Worm (Caenorhabditis elegans): Measurements from ENCODE around the gene Y43E12A.2.

Y43E12A.2 gene

DNA sequence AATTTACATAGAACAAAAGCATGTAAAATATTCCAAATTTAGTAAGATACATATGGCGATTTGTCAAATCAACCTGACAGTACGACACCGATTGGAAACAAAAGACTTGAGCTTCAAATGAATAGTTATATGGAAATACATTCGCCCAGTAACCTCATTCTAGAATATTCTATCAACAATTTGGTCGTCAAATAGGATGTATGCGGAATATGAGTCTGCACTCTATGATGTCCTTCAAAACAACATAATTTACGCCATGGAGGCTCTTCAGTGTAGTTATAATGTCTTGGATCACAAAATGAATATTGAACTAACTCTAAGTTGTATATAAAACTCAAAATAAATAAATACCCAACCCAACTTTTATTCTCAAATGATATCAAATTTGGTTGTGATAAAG lies 44.8 kb downstream of the Y43E12A.2 start:
- TF ChIP-seq ama-1 (optimal IDR thresholded peaks at IDR 0.05) (no peak), sea-2 (GFP tag; optimal IDR thresholded peaks at IDR 0.05) (no peak), nhr-11 (tag; optimal IDR thresholded peaks at IDR 0.05) (no peak), skn-1 (tag; optimal IDR thresholded peaks at IDR 0.05) (peak; percentile 31), nhr-43 (tag; optimal IDR thresholded peaks at IDR 0.05; ENCODE audit: poor library complexity, severe bottlenecking) (no peak), nhr-237 (tag; optimal IDR thresholded peaks at IDR 0.05) (no peak), pha-4 (tag; optimal IDR thresholded peaks at IDR 0.05) (no peak), lin-15B (tag; optimal IDR thresholded peaks at IDR 0.05) (peak; percentile 31), elt-1 (tag; optimal IDR thresholded peaks at IDR 0.05) (no peak), lin-39 (tag; optimal IDR thresholded peaks at IDR 0.05) (no peak), elt-2 (tag; optimal IDR thresholded peaks at IDR 0.05) (peak; percentile 0), egl-5 (tag; optimal IDR thresholded peaks at IDR 0.05) (no peak), aly-2 (tag; optimal IDR thresholded peaks at IDR 0.05) (no peak), ztf-11 (tag; optimal IDR thresholded peaks at IDR 0.05) (no peak), ZK546.5 (tag; optimal IDR thresholded peaks at IDR 0.05) (no peak), nhr-77 (tag; optimal IDR thresholded peaks at IDR 0.05) (no peak), R02D3.7 (tag; optimal IDR thresholded peaks at IDR 0.05) (no peak), snpc-4 (tag; optimal IDR thresholded peaks at IDR 0.05) (peak; percentile 5), eor-1 (tag; optimal IDR thresholded peaks at IDR 0.05) (no peak), zag-1 (tag; optimal IDR thresholded peaks at IDR 0.05) (no peak), egl-27 (tag; optimal IDR thresholded peaks at IDR 0.05) (no peak), mml-1 (tag; optimal IDR thresholded peaks at IDR 0.05) (no peak), pqm-1 (tag; optimal IDR thresholded peaks at IDR 0.05) (no peak), ceh-82 (tag; optimal IDR thresholded peaks at IDR 0.05) (no peak)

- TF ChIP-seq tbx-2 (tag; optimal IDR thresholded peaks at IDR 0.05) (peak; percentile 47), zag-1 (tag; optimal IDR thresholded peaks at IDR 0.05) (peak; percentile 53), ZK546.5 (tag; optimal IDR thresholded peaks at IDR 0.05) (no peak), aly-2 (tag; optimal IDR thresholded peaks at IDR 0.05) (no peak), nhr-23 (tag; optimal IDR thresholded peaks at IDR 0.05) (peak; percentile 94), ceh-9 (tag; optimal IDR thresholded peaks at IDR 0.05) (peak; percentile 63), egl-27 (tag; optimal IDR thresholded peaks at IDR 0.05) (no peak), snpc-4 (tag; optimal IDR thresholded peaks at IDR 0.05) (peak; percentile 76), hmg-11 (tag; optimal IDR thresholded peaks at IDR 0.05) (peak; percentile 87), lin-39 (tag; optimal IDR thresholded peaks at IDR 0.05) (peak; percentile 92), skn-1 (tag; optimal IDR thresholded peaks at IDR 0.05) (peak; percentile 84), lin-15B (tag; optimal IDR thresholded peaks at IDR 0.05) (peak; percentile 64), nhr-67 (tag; optimal IDR thresholded peaks at IDR 0.05) (no peak), nhr-43 (tag; optimal IDR thresholded peaks at IDR 0.05; ENCODE audit: poor library complexity, severe bottlenecking) (peak; percentile 80), elt-2 (tag; optimal IDR thresholded peaks at IDR 0.05) (peak; percentile 72), nhr-12 (tag; optimal IDR thresholded peaks at IDR 0.05) (no peak), unc-62 (GFP tag; optimal IDR thresholded peaks at IDR 0.05) (peak; percentile 70), nhr-25 (tag; optimal IDR thresholded peaks at IDR 0.05) (peak; percentile 94), ama-1 (optimal IDR thresholded peaks at IDR 0.05) (peak; percentile 92), nhr-76 (tag; optimal IDR thresholded peaks at IDR 0.05) (no peak), sea-2 (GFP tag; optimal IDR thresholded peaks at IDR 0.05) (no peak), ceh-28 (tag; optimal IDR thresholded peaks at IDR 0.05) (peak; percentile 66), mdl-1 (tag; optimal IDR thresholded peaks at IDR 0.05) (peak; percentile 13), elt-3 (tag; optimal IDR thresholded peaks at IDR 0.05) (no peak), R02D3.7 (tag; optimal IDR thresholded peaks at IDR 0.05) (peak; percentile 46), fkh-2 (tag; optimal IDR thresholded peaks at IDR 0.05) (no peak), fos-1 (tag; optimal IDR thresholded peaks at IDR 0.05) (peak; percentile 73), nfya-1 (tag; optimal IDR thresholded peaks at IDR 0.05; ENCODE audit: insufficient read depth) (peak; percentile 90), eor-1 (tag; optimal IDR thresholded peaks at IDR 0.05) (no peak), pha-4 (tag; optimal IDR thresholded peaks at IDR 0.05) (peak; percentile 96), pqm-1 (tag; optimal IDR thresholded peaks at IDR 0.05) (peak; percentile 69), lsy-12 (tag; optimal IDR thresholded peaks at IDR 0.05) (peak; percentile 58), jun-1 (tag; optimal IDR thresholded peaks at IDR 0.05) (peak; percentile 77)
Observed at ce11 chrIV:11027560-11027959, 45.7 kb downstream of the Y43E12A.2 start.
